Fruit fly (Drosophila melanogaster) whole organism, adult: Measurements from ENCODE around the gene pHCl-2.

Source experiments
- CG12768 ChIP-seq: fragments of 200-800 bp; sonication (Bioruptor generic); optimal IDR thresholded peaks from 2 replicates; lab custom pipeline; 2017; ENCODE audit warnings: missing biosample characterization, missing genetic modification characterization, mild to moderate bottlenecking, moderate library complexity, missing genetic modification reagents
- CG33017 ChIP-seq: fragments of 200-800 bp; sonication (Bioruptor generic); optimal IDR thresholded peaks from 2 replicates; lab custom pipeline; 2018; ENCODE audit warnings: missing biosample characterization, mild to moderate bottlenecking, missing genetic modification characterization, moderate library complexity
- CG7045 ChIP-seq: fragments of 200-800 bp; sonication (Bioruptor generic); optimal IDR thresholded peaks from 2 replicates; lab custom pipeline; 2017; ENCODE audit warnings: missing biosample characterization, mild to moderate bottlenecking, missing genetic modification characterization
- CG7101 ChIP-seq: fragments of 200-800 bp; sonication (Bioruptor generic); optimal IDR thresholded peaks from 2 replicates; lab custom pipeline; 2018; ENCODE audit warnings: missing biosample characterization, mild to moderate bottlenecking, missing genetic modification characterization, moderate library complexity
- Clk ChIP-seq: fragments of 200-800 bp; sonication (Bioruptor generic); optimal IDR thresholded peaks from 2 replicates; lab custom pipeline; 2017; ENCODE audit warnings: missing biosample characterization, missing genetic modification characterization
- Crg-1 ChIP-seq: fragments of 200-800 bp; sonication (Bioruptor generic); optimal IDR thresholded peaks from 2 replicates; lab custom pipeline; 2016; ENCODE audit warnings: missing biosample characterization, missing genetic modification characterization
- Hr96 ChIP-seq: fragments of 200-800 bp; sonication (Bioruptor generic); optimal IDR thresholded peaks from 2 replicates; lab custom pipeline; 2016; ENCODE audit warnings: missing biosample characterization, missing genetic modification characterization
- Mnt ChIP-seq: fragments of 200-800 bp; sonication (Bioruptor generic); optimal IDR thresholded peaks from 2 replicates; lab custom pipeline; 2016; ENCODE audit warnings: missing biosample characterization, mild to moderate bottlenecking, missing genetic modification characterization
- bab1 ChIP-seq: fragments of 200-800 bp; sonication (Bioruptor generic); optimal IDR thresholded peaks from 3 replicates; lab custom pipeline; 2019; ENCODE audit warnings: missing biosample characterization, mild to moderate bottlenecking, missing genetic modification characterization, moderate library complexity
- kay ChIP-seq: fragments of 200-800 bp; sonication (Bioruptor generic); peaks from one replicate; lab custom pipeline; 2016; ENCODE audit warnings: missing biosample characterization, missing genetic modification characterization, borderline replicate concordance
- ovo ChIP-seq: fragments of 200-800 bp; sonication (Bioruptor generic); optimal IDR thresholded peaks from 2 replicates; lab custom pipeline; 2016; ENCODE audit warnings: missing biosample characterization, missing genetic modification characterization
- pad ChIP-seq: fragments of 200-800 bp; sonication (Bioruptor generic); optimal IDR thresholded peaks from 3 replicates; lab custom pipeline; 2017; ENCODE audit warnings: missing biosample characterization, missing genetic modification characterization, mild to moderate bottlenecking, moderate library complexity, missing genetic modification reagents
- toe ChIP-seq: fragments of 200-800 bp; sonication (Bioruptor generic); optimal IDR thresholded peaks from 2 replicates; lab custom pipeline; 2016; ENCODE audit warnings: missing biosample characterization, missing genetic modification characterization

- TF ChIP-seq CG7101 (tag; lab: Kevin White, UChicago), result no peak
- no peak for TF ChIP-seq Clk (GFP tag; lab: Kevin White, UChicago)
- no peak for TF ChIP-seq Mnt
- TF ChIP-seq CG7045, result no peak
- TF ChIP-seq Hr96 (GFP tag; lab: Kevin White, UChicago), result no peak
- TF ChIP-seq ovo (GFP tag; lab: Kevin White, UChicago), result no peak
- no peak for TF ChIP-seq kay (GFP tag; lab: Kevin White, UChicago)
- no peak for TF ChIP-seq Crg-1 (GFP tag; lab: Kevin White, UChicago)
- no peak for TF ChIP-seq pad (GFP tag; lab: Kevin White, UChicago)
- no peak for TF ChIP-seq toe (GFP tag; lab: Kevin White, UChicago)
- no peak for TF ChIP-seq CG33017 (tag; lab: Kevin White, UChicago)
- no peak for TF ChIP-seq CG12768 (GFP tag; lab: Kevin White, UChicago)
- TF ChIP-seq bab1, result no peak
These were observed 34.3 kb downstream of the pHCl-2 start for dm6 chr3R:31270783-31271427.
